Worm (Caenorhabditis elegans) whole organism, L4/young adult: ENCODE results near the gene Y54G2A.45.
A peak's percentile ranks its signal among the peaks of the same experiment; 100 is the strongest.

Experiments used
- W03F9.2 ChIP-seq: fragments of 150-350 bp; optimal IDR thresholded peaks from 2 replicates; lab custom pipeline; 2014; ENCODE audit warnings: missing biosample characterization, missing genetic modification characterization
- dao-5 ChIP-seq: sonication (generic microtip); optimal IDR thresholded peaks from 2 replicates; lab custom pipeline; 2016; ENCODE audit warnings: missing genotype, missing genetic modification characterization, moderate library complexity, missing compliant biosample characterization
- him-1 ChIP-seq: sonication (generic microtip); optimal IDR thresholded peaks from 2 replicates; lab custom pipeline; 2016; ENCODE audit warnings: missing genotype, missing genetic modification reagents, missing genetic modification characterization, missing compliant biosample characterization

ce11 chrIV:2801004-2801403 is 4.7 kb upstream of the Y54G2A.45 start:
- TF ChIP-seq him-1 (tag; lab: Kevin White, UChicago) (no peak), dao-5 (no peak), W03F9.2 (tag; lab: Kevin White, UChicago) (peak; percentile 30)
